Worm (Caenorhabditis elegans) whole organism, late embryonic: ENCODE measurements around the gene F14H12.2.
"Not testable (repeated sequence)": the region's sequence is repeated elsewhere in the genome, so short reads cannot be mapped to it uniquely, and the experiment has no call there.

Source experiments
- C08G9.2 ChIP-seq: sonication (generic microtip); optimal IDR thresholded peaks from 2 replicates; lab custom pipeline; 2016; ENCODE audit warnings: mild to moderate bottlenecking, missing genetic modification characterization, moderate library complexity, missing compliant biosample characterization
- F13H6.1 ChIP-seq: sonication (generic microtip); optimal IDR thresholded peaks from 2 replicates; lab custom pipeline; 2016; ENCODE audit warnings: missing genetic modification characterization, missing compliant biosample characterization
- ahr-1 ChIP-seq: sonication (generic microtip); optimal IDR thresholded peaks from 2 replicates; lab custom pipeline; 2016; ENCODE audit warnings: missing genetic modification characterization, missing compliant biosample characterization
- ama-1 ChIP-seq: fragments of 150-350 bp; optimal IDR thresholded peaks from 2 replicates; lab custom pipeline; 2014
- ceh-18 ChIP-seq: sonication (generic microtip); optimal IDR thresholded peaks from 2 replicates; lab custom pipeline; 2016; ENCODE audit warnings: missing genetic modification characterization, missing compliant biosample characterization
- ceh-31 ChIP-seq: sonication (generic microtip); optimal IDR thresholded peaks from 2 replicates; lab custom pipeline; 2016; ENCODE audit warnings: missing genetic modification characterization, missing compliant biosample characterization
- ceh-34 ChIP-seq: sonication (generic microtip); optimal IDR thresholded peaks from 2 replicates; lab custom pipeline; 2016; ENCODE audit warnings: mild to moderate bottlenecking, missing genetic modification characterization, missing compliant biosample characterization
- ceh-9 ChIP-seq: sonication (generic microtip); optimal IDR thresholded peaks from 2 replicates; lab custom pipeline; 2016; ENCODE audit warnings: mild to moderate bottlenecking, missing genetic modification characterization, inconsistent platforms, missing compliant biosample characterization
- che-1 ChIP-seq: sonication (generic microtip); optimal IDR thresholded peaks from 2 replicates; lab custom pipeline; 2016; ENCODE audit warnings: mild to moderate bottlenecking, missing genetic modification characterization, missing compliant biosample characterization
- dmd-4 ChIP-seq: sonication (generic microtip); optimal IDR thresholded peaks from 2 replicates; lab custom pipeline; 2016; ENCODE audit warnings: borderline replicate concordance, missing genetic modification characterization, missing compliant biosample characterization
- dve-1 ChIP-seq: sonication (generic microtip); optimal IDR thresholded peaks from 2 replicates; lab custom pipeline; 2017; ENCODE audit warnings: antibody characterized with exemption, mild to moderate bottlenecking, missing genetic modification characterization, missing compliant biosample characterization
- elt-4 ChIP-seq: sonication (generic microtip); optimal IDR thresholded peaks from 2 replicates; lab custom pipeline; 2016; ENCODE audit warnings: missing genetic modification characterization, missing compliant biosample characterization
- ets-4 ChIP-seq: sonication (generic microtip); optimal IDR thresholded peaks from 2 replicates; lab custom pipeline; 2016; ENCODE audit warnings: missing genetic modification characterization, missing compliant biosample characterization
- eyg-1 ChIP-seq: sonication (generic microtip); optimal IDR thresholded peaks from 2 replicates; lab custom pipeline; 2016; ENCODE audit warnings: missing genotype, missing genetic modification characterization, missing compliant biosample characterization
- fax-1 ChIP-seq: sonication (generic microtip); optimal IDR thresholded peaks from 2 replicates; lab custom pipeline; 2016; ENCODE audit warnings: missing genotype, missing genetic modification characterization, missing compliant biosample characterization
- hlh-15 ChIP-seq: sonication (generic microtip); optimal IDR thresholded peaks from 2 replicates; lab custom pipeline; 2016; ENCODE audit warnings: missing genetic modification characterization, missing compliant biosample characterization
- hlh-6 ChIP-seq: sonication (generic microtip); optimal IDR thresholded peaks from 2 replicates; lab custom pipeline; 2016; ENCODE audit warnings: missing genotype, missing genetic modification characterization, missing compliant biosample characterization
- lin-11 ChIP-seq: fragments of 200-800 bp; sonication (Bioruptor generic); optimal IDR thresholded peaks from 2 replicates; lab custom pipeline; 2018; ENCODE audit warnings: mild to moderate bottlenecking, missing genetic modification characterization, missing compliant biosample characterization
- madf-2 ChIP-seq: sonication (generic microtip); optimal IDR thresholded peaks from 2 replicates; lab custom pipeline; 2017; ENCODE audit warnings: missing genetic modification characterization, missing compliant biosample characterization
- mec-3 ChIP-seq: sonication (generic microtip); optimal IDR thresholded peaks from 2 replicates; lab custom pipeline; 2016; ENCODE audit warnings: borderline replicate concordance, missing genetic modification characterization, missing compliant biosample characterization
- nfya-1 ChIP-seq: sonication (generic microtip); optimal IDR thresholded peaks from 2 replicates; lab custom pipeline; 2017; ENCODE audit warnings: missing genetic modification characterization, mild to moderate bottlenecking, missing compliant biosample characterization, antibody characterized with exemption, moderate library complexity
- nhr-232 ChIP-seq: sonication (generic microtip); optimal IDR thresholded peaks from 2 replicates; lab custom pipeline; 2016; ENCODE audit warnings: missing genetic modification characterization, missing compliant biosample characterization
- npax-4 ChIP-seq: sonication (generic microtip); optimal IDR thresholded peaks from 2 replicates; lab custom pipeline; 2016; ENCODE audit warnings: missing genetic modification characterization, missing compliant biosample characterization
- pros-1 ChIP-seq: fragments of 150-350 bp; optimal IDR thresholded peaks from 2 replicates; lab custom pipeline; 2014; ENCODE audit warnings: missing biosample characterization, missing genetic modification reagents, missing genetic modification characterization
- ref-2 ChIP-seq: sonication (generic microtip); optimal IDR thresholded peaks from 2 replicates; lab custom pipeline; 2016; ENCODE audit warnings: missing genetic modification characterization, missing compliant biosample characterization
- sox-2 ChIP-seq: fragments of 200-800 bp; sonication (Bioruptor generic); IDR thresholded peaks from 2 replicates; pipeline ENCODE4 v1.3.6; 2022; ENCODE audit warnings: missing genetic modification reagents, missing genetic modification characterization, missing compliant biosample characterization
- sox-4 ChIP-seq: sonication (generic microtip); optimal IDR thresholded peaks from 2 replicates; lab custom pipeline; 2017; ENCODE audit warnings: mild to moderate bottlenecking, missing genetic modification characterization, inconsistent platforms, missing compliant biosample characterization
- tbx-2 ChIP-seq: sonication (generic microtip); optimal IDR thresholded peaks from 2 replicates; lab custom pipeline; 2016; ENCODE audit warnings: missing genetic modification characterization, missing compliant biosample characterization
- ttx-3 ChIP-seq: sonication (generic microtip); optimal IDR thresholded peaks from 2 replicates; lab custom pipeline; 2016; ENCODE audit warnings: missing genetic modification reagents, missing genetic modification characterization, missing compliant biosample characterization
- unc-3 ChIP-seq, 2 experiments: fragments of 200-800 bp in 1 of 2; sonication (Bioruptor generic) in 1 of 2; sonication (generic microtip) in 1 of 2; conservative IDR thresholded peaks in 1 of 2; optimal IDR thresholded peaks in 1 of 2; 2 replicates each; pipeline versions ENCODE4 v1.3.6 to Lab custom; 2016 to 2022; ENCODE audit warnings: missing compliant biosample characterization in 2 of 2, missing genetic modification characterization in 2 of 2, missing genetic modification reagents in 1 of 2
- unc-86 ChIP-seq: sonication (generic microtip); optimal IDR thresholded peaks from 2 replicates; lab custom pipeline; 2016; ENCODE audit warnings: missing genetic modification characterization, missing compliant biosample characterization
- zip-5 ChIP-seq: sonication (generic microtip); optimal IDR thresholded peaks from 2 replicates; lab custom pipeline; 2016; ENCODE audit warnings: missing genetic modification characterization, missing compliant biosample characterization
- ztf-16 ChIP-seq: sonication (generic microtip); optimal IDR thresholded peaks from 2 replicates; lab custom pipeline; 2017; ENCODE audit warnings: missing genetic modification characterization, missing compliant biosample characterization

Gene F14H12.2

ce11 chrX:4332305-4332704 lies 18.0 kb upstream of the F14H12.2 start, which contains the start of gene C24A8.6:
Gene C24A8.6, minus strand, starts transcription at chrX:4332405.
- TF ChIP-seq mec-3, ceh-18, sox-4 (tag; lab: Kevin White, UChicago): not testable (repeated sequence)
- TF ChIP-seq, all 69 proteins: peak for 0; not testable (repeated sequence) for 69

ce11 chrX:4335950-4336349 lies 14.3 kb upstream of the F14H12.2 start, which contains the start of gene cst-2:
Gene cst-2, minus strand, starts transcription at chrX:4336050.
- not testable (repeated sequence) for TF ChIP-seq npax-4 (tag; lab: Kevin White, UChicago); F13H6.1; nfya-1 (tag; lab: Kevin White, UChicago)

ce11 chrX:4339332-4339731 lies 11.0 kb upstream of the F14H12.2 start, which contains the start of gene cst-1:
Gene cst-1, plus strand, starts transcription at chrX:4339632.
- TF ChIP-seq fax-1, ceh-18, ref-2 (tag; lab: Kevin White, UChicago): not testable (repeated sequence)

- TF ChIP-seq ceh-9 (tag; lab: Kevin White, UChicago), result no peak
- no peak for TF ChIP-seq sox-2 (GFP tag; lab: Robert Waterston, UW)
- TF ChIP-seq nhr-232, result no peak
- TF ChIP-seq lin-11 (tag; lab: Kevin White, UChicago), result no peak
- TF ChIP-seq ets-4, result no peak
- no peak for TF ChIP-seq ceh-18 (tag; lab: Kevin White, UChicago)
- TF ChIP-seq eyg-1 (tag; lab: Kevin White, UChicago), result no peak
- no peak for TF ChIP-seq unc-3 (GFP tag; conservative IDR thresholded peaks at IDR 0.05; lab: Robert Waterston, UW)
- no peak for TF ChIP-seq unc-3 (tag; optimal IDR thresholded peaks at IDR 0.05; lab: Kevin White, UChicago)
- TF ChIP-seq hlh-15 (tag; lab: Kevin White, UChicago), result no peak
- no peak for TF ChIP-seq ama-1 (lab: Kevin White, UChicago)
Observed at ce11 chrX:4342730-4343129, 7.6 kb upstream of the F14H12.2 start.

- TF ChIP-seq ceh-9 (tag; lab: Kevin White, UChicago), result no peak
- no peak for TF ChIP-seq tbx-2 (tag; lab: Kevin White, UChicago)
- no peak for TF ChIP-seq madf-2
- TF ChIP-seq hlh-6 (tag; lab: Kevin White, UChicago), result no peak
- no peak for TF ChIP-seq zip-5 (tag; lab: Kevin White, UChicago)
- no peak for TF ChIP-seq dmd-4 (tag; lab: Kevin White, UChicago)
- TF ChIP-seq unc-3 (GFP tag; conservative IDR thresholded peaks at IDR 0.05; lab: Robert Waterston, UW), result no peak
- no peak for TF ChIP-seq unc-3 (tag; optimal IDR thresholded peaks at IDR 0.05; lab: Kevin White, UChicago)
- no peak for TF ChIP-seq ttx-3
- TF ChIP-seq mec-3 (tag; lab: Kevin White, UChicago), result no peak
- TF ChIP-seq ahr-1 (tag; lab: Kevin White, UChicago), result no peak
- TF ChIP-seq ceh-34, result no peak
- no peak for TF ChIP-seq elt-4 (tag; lab: Kevin White, UChicago)
- no peak for TF ChIP-seq dve-1 (tag; lab: Kevin White, UChicago)
- TF ChIP-seq C08G9.2 (tag; lab: Kevin White, UChicago), result no peak
- no peak for TF ChIP-seq ama-1 (lab: Kevin White, UChicago)
- no peak for TF ChIP-seq ceh-31
- TF ChIP-seq che-1 (tag; lab: Kevin White, UChicago), result no peak
- no peak for TF ChIP-seq pros-1
Observed at ce11 chrX:4343915-4344314, 6.4 kb upstream of the F14H12.2 start, which contains the start of gene F14H12.3. Gene F14H12.3, plus strand, starts transcription at chrX:4344215.

ce11 chrX:4353318-4353717 lies 3.0 kb downstream of the F14H12.2 start, which contains the start of gene col-165:
Gene col-165, plus strand, starts transcription at chrX:4353618.
- TF ChIP-seq unc-86 (tag; lab: Kevin White, UChicago), result no peak
- no peak for TF ChIP-seq ztf-16 (tag; lab: Kevin White, UChicago)
- TF ChIP-seq, all 69 proteins: peak for 0
